Worm (Caenorhabditis elegans) whole organism, early embryonic: ENCODE data around the gene F13E6.1.

Experiments used
- B0310.2 ChIP-seq: sonication (generic microtip); optimal IDR thresholded peaks from 2 replicates; lab custom pipeline; 2016; ENCODE audit warnings: mild to moderate bottlenecking, missing genetic modification characterization, missing compliant biosample characterization
- F13C5.2 ChIP-seq: sonication (generic microtip); optimal IDR thresholded peaks from 2 replicates; lab custom pipeline; 2017; ENCODE audit warnings: mild to moderate bottlenecking, missing genetic modification characterization, inconsistent platforms, missing compliant biosample characterization
- aly-1 ChIP-seq: sonication (generic microtip); optimal IDR thresholded peaks from 2 replicates; lab custom pipeline; 2016; ENCODE audit warnings: missing genetic modification characterization, missing compliant biosample characterization
- ama-1 ChIP-seq: fragments of 150-350 bp; optimal IDR thresholded peaks from 2 replicates; lab custom pipeline; 2014
- ceh-13 ChIP-seq: fragments of 200-800 bp; sonication (Bioruptor generic); optimal IDR thresholded peaks from 2 replicates; lab custom pipeline; 2018; ENCODE audit warnings: mild to moderate bottlenecking, missing genetic modification characterization, missing compliant biosample characterization
- ceh-36 ChIP-seq: sonication (generic microtip); optimal IDR thresholded peaks from 2 replicates; lab custom pipeline; 2016; ENCODE audit warnings: missing genetic modification characterization, inconsistent platforms, missing compliant biosample characterization
- ets-7 ChIP-seq: sonication (generic microtip); optimal IDR thresholded peaks from 2 replicates; lab custom pipeline; 2016; ENCODE audit warnings: missing genotype, missing genetic modification characterization, missing compliant biosample characterization
- flt-1 ChIP-seq: fragments of 200-800 bp; sonication (Bioruptor generic); IDR thresholded peaks from 2 replicates; pipeline ENCODE4 v1.3.6; 2022; ENCODE audit warnings: missing genetic modification characterization, missing compliant biosample characterization
- hmbx-1 ChIP-seq: sonication (generic microtip); optimal IDR thresholded peaks from 2 replicates; lab custom pipeline; 2016; ENCODE audit warnings: mild to moderate bottlenecking, missing genetic modification characterization, missing compliant biosample characterization
- hmg-4 ChIP-seq: fragments of 200-800 bp; sonication (Bioruptor generic); optimal IDR thresholded peaks from 2 replicates; lab custom pipeline; 2018; ENCODE audit warnings: mild to moderate bottlenecking, missing genetic modification characterization, missing compliant biosample characterization
- hnd-1 ChIP-seq: sonication (generic microtip); optimal IDR thresholded peaks from 2 replicates; lab custom pipeline; 2016; ENCODE audit warnings: missing genetic modification characterization, missing compliant biosample characterization
- pes-1 ChIP-seq: fragments of 200-800 bp; sonication (Bioruptor generic); IDR thresholded peaks from 2 replicates; pipeline ENCODE4 v1.3.6; 2022; ENCODE audit warnings: missing genetic modification reagents, missing genetic modification characterization, missing compliant biosample characterization
- scrt-1 ChIP-seq: fragments of 200-800 bp; sonication (Bioruptor generic); IDR thresholded peaks from 2 replicates; pipeline ENCODE4 v1.3.6; 2022; ENCODE audit warnings: missing genetic modification characterization, missing compliant biosample characterization
- sea-1 ChIP-seq: fragments of 200-800 bp; sonication (Bioruptor generic); conservative IDR thresholded peaks from 2 replicates; pipeline ENCODE4 v1.3.6; 2022; ENCODE audit warnings: missing genetic modification characterization, missing compliant biosample characterization
- tbx-11 ChIP-seq: fragments of 200-800 bp; sonication (Bioruptor generic); IDR thresholded peaks from 2 replicates; pipeline ENCODE4 v1.3.6; 2022; ENCODE audit warnings: missing genetic modification characterization, missing compliant biosample characterization
- tbx-37 ChIP-seq: fragments of 200-800 bp; sonication (Bioruptor generic); conservative IDR thresholded peaks from 2 replicates; pipeline ENCODE4 v1.3.6; 2022; ENCODE audit warnings: missing genetic modification reagents, missing genetic modification characterization, missing compliant biosample characterization
- tra-4 ChIP-seq: sonication (generic microtip); optimal IDR thresholded peaks from 2 replicates; lab custom pipeline; 2017; ENCODE audit warnings: missing genetic modification characterization, missing compliant biosample characterization

The F13E6.1 gene

ce11 chrX:10677009-10677408 is at the start of gene F13E6.1:
F13E6.1 (minus strand) TSS chrX:10677109.
- no peak for TF ChIP-seq flt-1 (GFP tag; lab: Robert Waterston, UW)
- TF ChIP-seq hnd-1 (tag; lab: Kevin White, UChicago), result no peak
- no peak for TF ChIP-seq B0310.2 (tag; lab: Kevin White, UChicago)
- no peak for TF ChIP-seq sea-1
- TF ChIP-seq tbx-37 (GFP tag; lab: Robert Waterston, UW), result no peak
- TF ChIP-seq F13C5.2 (tag; lab: Kevin White, UChicago), result no peak
- no peak for TF ChIP-seq ceh-13
- TF ChIP-seq hmbx-1 (tag; lab: Kevin White, UChicago), result no peak
- TF ChIP-seq ama-1 (lab: Kevin White, UChicago), result no peak
- TF ChIP-seq ceh-36 (tag; lab: Kevin White, UChicago), result no peak
- TF ChIP-seq tbx-11 (GFP tag; lab: Robert Waterston, UW), result no peak
- TF ChIP-seq scrt-1 (GFP tag; lab: Robert Waterston, UW), result no peak
- TF ChIP-seq ets-7, result no peak
- no peak for TF ChIP-seq tra-4

ce11 chrX:10721954-10722353 is 45.0 kb upstream of the F13E6.1 start, which contains the start of gene mbr-1:
mbr-1 (minus strand) TSS chrX:10722054.
- TF ChIP-seq ceh-36 (tag; lab: Kevin White, UChicago) (no peak), hmg-4 (GFP tag; lab: Kevin White, UChicago) (no peak), flt-1 (GFP tag; lab: Robert Waterston, UW) (no peak), aly-1 (tag; lab: Kevin White, UChicago) (no peak), hnd-1 (tag; lab: Kevin White, UChicago) (no peak), ets-7 (no peak), tbx-37 (GFP tag; lab: Robert Waterston, UW) (no peak), ceh-13 (no peak), scrt-1 (GFP tag; lab: Robert Waterston, UW) (no peak), ama-1 (lab: Kevin White, UChicago) (no peak), tbx-11 (GFP tag; lab: Robert Waterston, UW) (no peak)

- TF ChIP-seq ets-7 (no peak), scrt-1 (GFP tag; lab: Robert Waterston, UW) (no peak), tbx-11 (GFP tag; lab: Robert Waterston, UW) (no peak), ama-1 (lab: Kevin White, UChicago) (no peak)
Measured at ce11 chrX:10717019-10717418, 40.1 kb upstream of the F13E6.1 start, which contains the start of gene T01C1.4. T01C1.4 (minus strand) TSS chrX:10717119.

- TF ChIP-seq hmg-4 (GFP tag; lab: Kevin White, UChicago) (no peak), tbx-11 (GFP tag; lab: Robert Waterston, UW) (no peak), F13C5.2 (tag; lab: Kevin White, UChicago) (no peak), ceh-13 (no peak), ama-1 (lab: Kevin White, UChicago) (no peak), hnd-1 (tag; lab: Kevin White, UChicago) (no peak), ets-7 (no peak), hmbx-1 (tag; lab: Kevin White, UChicago) (no peak)
Measured at ce11 chrX:10711769-10712168, 34.9 kb upstream of the F13E6.1 start, which contains the start of gene rhgf-1. rhgf-1 (minus strand) TSS chrX:10711869.

ce11 chrX:10704329-10704728 is 27.4 kb upstream of the F13E6.1 start:
- no peak for TF ChIP-seq flt-1 (GFP tag; lab: Robert Waterston, UW)
- no peak for TF ChIP-seq ceh-13
- no peak for TF ChIP-seq hmg-4 (GFP tag; lab: Kevin White, UChicago)
- no peak for TF ChIP-seq sea-1
- TF ChIP-seq tra-4, result no peak
- TF ChIP-seq ceh-36 (tag; lab: Kevin White, UChicago), result no peak
- no peak for TF ChIP-seq tbx-11 (GFP tag; lab: Robert Waterston, UW)
- TF ChIP-seq ets-7, result no peak
- TF ChIP-seq hnd-1 (tag; lab: Kevin White, UChicago), result no peak
- no peak for TF ChIP-seq F13C5.2 (tag; lab: Kevin White, UChicago)
- TF ChIP-seq aly-1 (tag; lab: Kevin White, UChicago), result no peak
- TF ChIP-seq hmbx-1 (tag; lab: Kevin White, UChicago), result no peak
- no peak for TF ChIP-seq scrt-1 (GFP tag; lab: Robert Waterston, UW)
- no peak for TF ChIP-seq pes-1 (GFP tag; lab: Robert Waterston, UW)

- TF ChIP-seq ceh-13 (no peak), ceh-36 (tag; lab: Kevin White, UChicago) (no peak), pes-1 (GFP tag; lab: Robert Waterston, UW) (no peak), B0310.2 (tag; lab: Kevin White, UChicago) (no peak), hmbx-1 (tag; lab: Kevin White, UChicago) (no peak), tbx-37 (GFP tag; lab: Robert Waterston, UW) (no peak), hnd-1 (tag; lab: Kevin White, UChicago) (no peak), tbx-11 (GFP tag; lab: Robert Waterston, UW) (no peak), tra-4 (no peak), hmg-4 (GFP tag; lab: Kevin White, UChicago) (no peak), scrt-1 (GFP tag; lab: Robert Waterston, UW) (no peak), flt-1 (GFP tag; lab: Robert Waterston, UW) (no peak), sea-1 (no peak), aly-1 (tag; lab: Kevin White, UChicago) (no peak), F13C5.2 (tag; lab: Kevin White, UChicago) (no peak), ets-7 (no peak), ama-1 (lab: Kevin White, UChicago) (no peak)
Measured at ce11 chrX:10694933-10695332, 18.0 kb upstream of the F13E6.1 start, which contains the start of gene plpp-1.3. plpp-1.3 (plus strand) TSS chrX:10695312.

- TF ChIP-seq hmg-4 (GFP tag; lab: Kevin White, UChicago) (no peak), ets-7 (no peak), pes-1 (GFP tag; lab: Robert Waterston, UW) (no peak), B0310.2 (tag; lab: Kevin White, UChicago) (no peak), ceh-13 (no peak), aly-1 (tag; lab: Kevin White, UChicago) (no peak), tra-4 (no peak), flt-1 (GFP tag; lab: Robert Waterston, UW) (no peak), tbx-11 (GFP tag; lab: Robert Waterston, UW) (no peak), sea-1 (no peak), scrt-1 (GFP tag; lab: Robert Waterston, UW) (no peak), ama-1 (lab: Kevin White, UChicago) (no peak), tbx-37 (GFP tag; lab: Robert Waterston, UW) (no peak), hmbx-1 (tag; lab: Kevin White, UChicago) (no peak), hnd-1 (tag; lab: Kevin White, UChicago) (no peak), F13C5.2 (tag; lab: Kevin White, UChicago) (no peak)
Measured at ce11 chrX:10694248-10694647, 17.3 kb upstream of the F13E6.1 start.
